Worm (Caenorhabditis elegans) whole organism, L4 larva: ENCODE results near the gene C03H5.5.

Source experiments
- F10B5.3 ChIP-seq: sonication (generic microtip); optimal IDR thresholded peaks from 2 replicates; lab custom pipeline; 2016; ENCODE audit warnings: mild to moderate bottlenecking, missing genetic modification characterization, missing compliant biosample characterization
- F44E2.7 ChIP-seq: fragments of 200-800 bp; sonication (Bioruptor generic); IDR thresholded peaks from 2 replicates; pipeline ENCODE4 v2.1.2; 2022; ENCODE audit warnings: missing genetic modification characterization, missing compliant biosample characterization
- R02D3.7 ChIP-seq: fragments of 150-350 bp; sonication (generic microtip); optimal IDR thresholded peaks from 3 replicates; lab custom pipeline; 2014; ENCODE audit warnings: missing biosample characterization, missing genetic modification characterization
- Y105C5A.15 ChIP-seq: fragments of 200-800 bp; sonication (Bioruptor generic); IDR thresholded peaks from 2 replicates; pipeline ENCODE4 v1.3.6; 2022; ENCODE audit warnings: missing genetic modification characterization, missing compliant biosample characterization
- Y5F2A.4 ChIP-seq: fragments of 200-800 bp; sonication (Bioruptor generic); optimal IDR thresholded peaks from 2 replicates; lab custom pipeline; 2018; ENCODE audit warnings: mild to moderate bottlenecking, missing genetic modification characterization, missing compliant biosample characterization
- Y75B8A.6 ChIP-seq: fragments of 200-800 bp; sonication (Bioruptor generic); IDR thresholded peaks from 2 replicates; pipeline ENCODE4 v1.3.6; 2022; ENCODE audit warnings: missing genetic modification reagents, missing genetic modification characterization, missing compliant biosample characterization
- ZK546.5 ChIP-seq, 2 experiments: sonication (generic microtip); optimal IDR thresholded peaks; 2 replicates each; lab custom pipeline; 2017; ENCODE audit warnings: missing biosample characterization in 2 of 2, missing genetic modification characterization in 2 of 2
- aha-1 ChIP-seq: fragments of 150-350 bp; peaks from one replicate; lab custom pipeline; 2014; ENCODE audit warnings: missing biosample characterization, missing genetic modification characterization
- ama-1 ChIP-seq: fragments of 150-350 bp; optimal IDR thresholded peaks from 2 replicates; lab custom pipeline; 2014; ENCODE audit warnings: inconsistent platforms, mixed read lengths
- arid-1 ChIP-seq: fragments of 200-800 bp; sonication (Bioruptor generic); conservative IDR thresholded peaks from 2 replicates; pipeline ENCODE4 v1.3.6; 2022; ENCODE audit warnings: missing genetic modification reagents, missing genetic modification characterization, missing compliant biosample characterization
- ceh-28 ChIP-seq: fragments of 150-350 bp; optimal IDR thresholded peaks from 2 replicates; lab custom pipeline; 2014; ENCODE audit warnings: missing biosample characterization, missing genetic modification reagents, missing genetic modification characterization
- daf-12 ChIP-seq: fragments of 150-350 bp; optimal IDR thresholded peaks from 2 replicates; lab custom pipeline; 2014; ENCODE audit warnings: missing biosample characterization, missing genetic modification reagents, missing genetic modification characterization
- daf-16 ChIP-seq, 3 experiments: sonication (generic microtip); optimal IDR thresholded peaks; 2 replicates each; lab custom pipeline; 2016 to 2017; ENCODE audit warnings: missing genetic modification characterization in 3 of 3, missing genetic modification reagents in 3 of 3, mild to moderate bottlenecking in 2 of 3, missing compliant biosample characterization in 2 of 3, missing biosample characterization in 1 of 3, moderate library complexity in 1 of 3
- daf-19 ChIP-seq: fragments of 200-800 bp; sonication (Bioruptor generic); conservative IDR thresholded peaks from 2 replicates; pipeline ENCODE4 v1.3.6; 2022; ENCODE audit warnings: missing genetic modification characterization, missing compliant biosample characterization
- daf-8 ChIP-seq: fragments of 200-800 bp; sonication (Bioruptor generic); IDR thresholded peaks from 2 replicates; pipeline ENCODE4 v1.3.6; 2022; ENCODE audit warnings: missing genetic modification characterization, missing compliant biosample characterization
- dmd-8 ChIP-seq: fragments of 200-800 bp; sonication (Bioruptor generic); IDR thresholded peaks from 2 replicates; pipeline ENCODE4 v1.3.6; 2022; ENCODE audit warnings: missing genetic modification characterization, missing compliant biosample characterization
- dpl-1 ChIP-seq: fragments of 150-350 bp; optimal IDR thresholded peaks from 2 replicates; lab custom pipeline; 2014; ENCODE audit warnings: missing biosample characterization, missing genetic modification reagents, missing genetic modification characterization
- egl-43 ChIP-seq: fragments of 200-800 bp; sonication (Bioruptor generic); IDR thresholded peaks from 2 replicates; pipeline ENCODE4 v1.3.6; 2022; ENCODE audit warnings: missing genetic modification reagents, missing genetic modification characterization, missing compliant biosample characterization
- gei-8 ChIP-seq: fragments of 200-800 bp; sonication (Bioruptor generic); optimal IDR thresholded peaks from 2 replicates; lab custom pipeline; 2018; ENCODE audit warnings: mild to moderate bottlenecking, missing genetic modification characterization, missing compliant biosample characterization
- hif-1 ChIP-seq, 2 experiments: sonication (generic microtip); optimal IDR thresholded peaks; 2 replicates each; lab custom pipeline; 2016 to 2017; ENCODE audit warnings: missing compliant biosample characterization in 2 of 2, missing genetic modification characterization in 2 of 2, missing genetic modification reagents in 2 of 2, missing genotype in 2 of 2, mild to moderate bottlenecking in 1 of 2
- hlh-11 ChIP-seq: fragments of 200-800 bp; sonication (Bioruptor generic); optimal IDR thresholded peaks from 2 replicates; lab custom pipeline; 2018; ENCODE audit warnings: mild to moderate bottlenecking, missing genetic modification characterization, missing compliant biosample characterization
- hmg-1.1 ChIP-seq: fragments of 200-800 bp; sonication (Bioruptor generic); IDR thresholded peaks from 2 replicates; pipeline ENCODE4 v1.3.6; 2022; ENCODE audit warnings: missing genetic modification reagents, missing genetic modification characterization, missing compliant biosample characterization
- lin-15B ChIP-seq: fragments of 150-350 bp; sonication (generic microtip); optimal IDR thresholded peaks from 3 replicates; lab custom pipeline; 2014; ENCODE audit warnings: missing biosample characterization, missing genetic modification characterization
- lin-29 ChIP-seq: fragments of 200-800 bp; sonication (Bioruptor generic); IDR thresholded peaks from 2 replicates; pipeline ENCODE4 v1.3.6; 2022; ENCODE audit warnings: missing genetic modification reagents, missing genetic modification characterization, missing compliant biosample characterization
- lin-38 ChIP-seq: fragments of 200-800 bp; sonication (Bioruptor generic); IDR thresholded peaks from 2 replicates; pipeline ENCODE4 v1.3.6; 2022; ENCODE audit warnings: missing genetic modification reagents, missing genetic modification characterization, missing compliant biosample characterization
- lir-3 ChIP-seq: sonication (generic microtip); optimal IDR thresholded peaks from 2 replicates; lab custom pipeline; 2016; ENCODE audit warnings: mild to moderate bottlenecking, missing genetic modification characterization, missing compliant biosample characterization
- madf-9 ChIP-seq: fragments of 200-800 bp; sonication (Bioruptor generic); conservative IDR thresholded peaks from 2 replicates; pipeline ENCODE4 v1.3.6; 2022; ENCODE audit warnings: missing genetic modification reagents, missing genetic modification characterization, missing compliant biosample characterization
- mdt-29 ChIP-seq: fragments of 200-800 bp; sonication (Bioruptor generic); IDR thresholded peaks from 2 replicates; pipeline ENCODE4 v1.3.6; 2022; ENCODE audit warnings: missing genetic modification reagents, missing genetic modification characterization, missing compliant biosample characterization
- mep-1 ChIP-seq: fragments of 150-350 bp; sonication (generic microtip); optimal IDR thresholded peaks from 3 replicates; lab custom pipeline; 2014; ENCODE audit warnings: missing biosample characterization, missing genetic modification characterization
- mes-2 ChIP-seq: sonication (generic microtip); optimal IDR thresholded peaks from 2 replicates; lab custom pipeline; 2016; ENCODE audit warnings: missing genotype, mild to moderate bottlenecking, missing genetic modification characterization, missing compliant biosample characterization; ENCODE audit not compliant: poor library complexity, severe bottlenecking
- mxl-2 ChIP-seq: fragments of 200-800 bp; sonication (Bioruptor generic); conservative IDR thresholded peaks from 2 replicates; pipeline ENCODE4 v1.3.6; 2022; ENCODE audit warnings: missing genetic modification reagents, missing genetic modification characterization, missing compliant biosample characterization
- nhr-102 ChIP-seq: sonication (generic microtip); optimal IDR thresholded peaks from 2 replicates; lab custom pipeline; 2016; ENCODE audit warnings: mild to moderate bottlenecking, missing genetic modification characterization, moderate library complexity, missing compliant biosample characterization
- nhr-11 ChIP-seq: fragments of 150-350 bp; optimal IDR thresholded peaks from 2 replicates; lab custom pipeline; 2014; ENCODE audit warnings: missing biosample characterization, missing genetic modification characterization
- nhr-237 ChIP-seq: sonication (generic microtip); optimal IDR thresholded peaks from 2 replicates; lab custom pipeline; 2017; ENCODE audit warnings: missing biosample characterization, missing genetic modification characterization
- nhr-41 ChIP-seq: fragments of 200-800 bp; sonication (Bioruptor generic); IDR thresholded peaks from 2 replicates; pipeline ENCODE4 v1.3.6; 2022; ENCODE audit warnings: missing genetic modification reagents, missing genetic modification characterization, missing compliant biosample characterization
- nhr-48 ChIP-seq: sonication (generic microtip); optimal IDR thresholded peaks from 2 replicates; lab custom pipeline; 2016; ENCODE audit warnings: mild to moderate bottlenecking, missing genetic modification characterization, missing compliant biosample characterization
- nhr-6 ChIP-seq: fragments of 150-350 bp; optimal IDR thresholded peaks from 2 replicates; lab custom pipeline; 2014; ENCODE audit warnings: missing biosample characterization, missing genetic modification characterization
- nhr-76 ChIP-seq: fragments of 150-350 bp; optimal IDR thresholded peaks from 2 replicates; lab custom pipeline; 2014; ENCODE audit warnings: missing biosample characterization, missing genetic modification characterization
- pha-4 ChIP-seq, 2 experiments: fragments of 150-350 bp in 1 of 2; fragments of 200-800 bp in 1 of 2; sonication (Bioruptor generic) in 1 of 2; IDR thresholded peaks in 1 of 2; optimal IDR thresholded peaks in 1 of 2; 2 replicates each; pipeline versions ENCODE4 v1.3.6 to Lab custom; 2014 to 2022; ENCODE audit warnings: missing genetic modification characterization in 2 of 2, missing genetic modification reagents in 2 of 2, missing biosample characterization in 1 of 2, missing compliant biosample characterization in 1 of 2
- rbr-2 ChIP-seq: sonication (generic microtip); optimal IDR thresholded peaks from 2 replicates; lab custom pipeline; 2016; ENCODE audit warnings: missing genotype, missing genetic modification characterization, missing compliant biosample characterization
- set-16 ChIP-seq: fragments of 200-800 bp; sonication (Bioruptor generic); IDR thresholded peaks from 2 replicates; pipeline ENCODE4 v1.3.6; 2022; ENCODE audit warnings: missing genetic modification reagents, missing genetic modification characterization, missing compliant biosample characterization
- snpc-1.2 ChIP-seq: fragments of 200-800 bp; sonication (Bioruptor generic); IDR thresholded peaks from 2 replicates; pipeline ENCODE4 v1.3.6; 2022; ENCODE audit warnings: missing genetic modification reagents, missing genetic modification characterization, missing compliant biosample characterization
- unc-130 ChIP-seq: sonication (generic microtip); optimal IDR thresholded peaks from 2 replicates; lab custom pipeline; 2016; ENCODE audit warnings: missing genetic modification reagents, missing genetic modification characterization, missing compliant biosample characterization
- zfp-3 ChIP-seq: fragments of 200-800 bp; sonication (Bioruptor generic); conservative IDR thresholded peaks from 2 replicates; pipeline ENCODE4 v1.3.6; 2022; ENCODE audit warnings: missing genetic modification reagents, missing genetic modification characterization, missing compliant biosample characterization

The C03H5.5 gene

DNA sequence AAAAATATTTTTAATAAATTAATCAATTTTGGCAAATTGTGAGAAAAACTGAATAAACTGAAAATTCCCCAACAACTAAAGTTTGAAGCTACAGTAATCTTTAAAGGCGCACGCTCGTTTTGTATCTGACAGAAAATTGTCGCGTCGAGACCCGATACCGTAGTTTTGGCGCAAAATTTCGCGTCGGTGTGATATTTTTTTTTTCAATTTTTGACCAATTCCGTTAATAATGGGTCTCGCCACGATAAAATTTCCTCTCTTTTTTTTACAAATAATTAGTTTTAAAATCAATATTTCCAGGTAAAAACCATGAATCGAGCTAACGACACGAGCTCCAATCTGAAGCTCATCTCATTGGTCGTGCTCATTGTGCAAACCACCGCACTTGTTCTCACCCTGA is 3.4 kb upstream of the C03H5.5 start, which contains the start of gene nstp-4:
Gene nstp-4, plus strand, starts transcription at position 301 of the 400 bp plus-strand sequence.
- TF ChIP-seq F10B5.3 (no peak), dmd-8 (no peak), gei-8 (GFP tag; lab: Kevin White, UChicago) (no peak), daf-12 (no peak), snpc-1.2 (no peak), ZK546.5 (tag; optimal IDR thresholded peaks at IDR 0.05; lab: Kevin White, UChicago) (no peak), zfp-3 (no peak), set-16 (GFP tag; lab: Robert Waterston, UW) (no peak), Y105C5A.15 (GFP tag; lab: Robert Waterston, UW) (no peak), Y75B8A.6 (GFP tag; lab: Robert Waterston, UW) (no peak), nhr-6 (no peak), F44E2.7 (GFP tag; lab: Robert Waterston, UW) (no peak), egl-43 (GFP tag; lab: Robert Waterston, UW) (no peak), lin-15B (tag; lab: Kevin White, UChicago) (no peak), nhr-102 (tag; lab: Kevin White, UChicago) (no peak), madf-9 (no peak), nhr-48 (tag; lab: Kevin White, UChicago) (no peak), ceh-28 (tag; lab: Kevin White, UChicago) (no peak), nhr-11 (tag; lab: Kevin White, UChicago) (no peak), arid-1 (GFP tag; lab: Robert Waterston, UW) (no peak)
- TF ChIP-seq, all 104 proteins: peak for 0

DNA sequence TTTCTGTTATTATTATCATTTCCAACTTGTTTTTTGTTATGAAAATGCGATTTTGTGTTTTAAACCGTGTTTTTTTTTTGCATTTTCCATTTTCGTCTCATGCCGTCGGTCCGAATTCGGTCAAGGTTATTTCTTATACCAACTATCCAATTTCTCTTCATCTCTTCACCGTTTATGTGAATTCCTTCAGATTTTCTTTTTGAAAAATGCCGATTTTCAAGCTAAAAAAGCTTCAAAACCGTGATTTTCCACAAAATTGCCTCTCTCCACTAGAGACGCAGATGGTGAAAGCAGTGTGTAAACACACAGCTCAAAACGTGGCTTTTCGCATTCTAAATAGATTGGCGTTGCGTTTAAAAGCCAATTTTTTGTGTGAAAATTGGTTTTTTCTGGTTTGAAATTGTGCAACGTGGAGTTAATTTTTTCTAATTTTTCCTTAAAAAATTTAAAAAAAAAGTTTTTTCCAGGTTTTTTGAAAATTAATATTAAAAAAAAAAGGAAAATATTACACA is 2.7 kb upstream of the C03H5.5 start:
- TF ChIP-seq F10B5.3, result no peak
- no peak for TF ChIP-seq Y5F2A.4 (GFP tag; lab: Kevin White, UChicago)
- no peak for TF ChIP-seq mdt-29
- 0 out of 2 replicates have a peak, but pooled peaks have one; percentile 15 for TF ChIP-seq lin-38 (GFP tag; lab: Robert Waterston, UW)
- no peak for TF ChIP-seq nhr-11 (tag; lab: Kevin White, UChicago)
- TF ChIP-seq nhr-237, result no peak
- peak; percentile 37 for TF ChIP-seq aha-1 (tag; lab: Kevin White, UChicago)
- TF ChIP-seq hmg-1.1 (GFP tag; lab: Robert Waterston, UW), result no peak
- TF ChIP-seq nhr-76 (tag; lab: Kevin White, UChicago), result no peak
- no peak for TF ChIP-seq mxl-2 (GFP tag; lab: Robert Waterston, UW)
- TF ChIP-seq daf-16 (GFP tag; optimal IDR thresholded peaks at IDR 0.05; lab: Kevin White, UChicago), result no peak
- peak; percentile 76 for TF ChIP-seq daf-16 (tag; optimal IDR thresholded peaks at IDR 0.05; lab: Kevin White, UChicago)
- no peak for TF ChIP-seq mep-1
- TF ChIP-seq set-16 (GFP tag; lab: Robert Waterston, UW), result no peak
- peak; percentile 53 for TF ChIP-seq ama-1 (lab: Kevin White, UChicago)
- TF ChIP-seq hif-1 (tag; optimal IDR thresholded peaks at IDR 0.05; lab: Kevin White, UChicago), result peak in 1 of 2 experiments; percentile 8
- TF ChIP-seq daf-8, result no peak
- no peak for TF ChIP-seq Y75B8A.6 (GFP tag; lab: Robert Waterston, UW)
- no peak for TF ChIP-seq lin-29 (GFP tag; lab: Robert Waterston, UW)
- TF ChIP-seq dpl-1 (GFP tag; lab: Kevin White, UChicago), result no peak
- TF ChIP-seq, all 104 proteins: peak for 5

DNA sequence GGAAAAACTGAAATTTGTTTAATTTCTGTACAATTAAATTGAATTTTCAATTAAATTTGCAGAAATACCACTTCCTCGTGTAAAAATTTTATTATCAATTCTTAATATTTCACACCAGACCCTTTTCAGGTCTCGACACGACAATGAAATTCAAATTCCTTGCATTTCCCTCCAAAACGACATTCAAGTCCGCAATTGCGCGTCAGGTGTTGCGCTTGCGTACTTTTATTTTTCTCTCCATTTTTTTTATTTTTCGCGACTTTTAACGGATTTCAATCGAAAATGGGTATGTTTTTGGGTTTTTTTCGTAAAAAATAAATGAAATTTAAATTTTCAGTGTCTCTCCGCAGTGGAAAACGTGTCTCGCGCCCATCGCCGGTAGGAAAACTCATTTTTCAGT is 799 bp upstream of the C03H5.5 start, which contains the start of gene C03H5.3:
Gene C03H5.3, plus strand, starts transcription at position 132 of the 400 bp plus-strand sequence.
- TF ChIP-seq mes-2 (peak; percentile 58), nhr-41 (no peak), rbr-2 (tag; lab: Kevin White, UChicago) (no peak), unc-130 (GFP tag; lab: Kevin White, UChicago) (no peak), dpl-1 (GFP tag; lab: Kevin White, UChicago) (peak; percentile 94), daf-19 (GFP tag; lab: Robert Waterston, UW) (no peak), lin-15B (tag; lab: Kevin White, UChicago) (no peak), zfp-3 (no peak), pha-4 (GFP tag; IDR thresholded peaks at IDR 0.05; lab: Robert Waterston, UW) (no peak), pha-4 (tag; optimal IDR thresholded peaks at IDR 0.05; lab: Kevin White, UChicago) (no peak), lir-3 (tag; lab: Kevin White, UChicago) (no peak), R02D3.7 (tag; lab: Kevin White, UChicago) (no peak), aha-1 (tag; lab: Kevin White, UChicago) (peak; percentile 19), daf-8 (no peak), hlh-11 (tag; lab: Kevin White, UChicago) (no peak)
